Fruit fly (Drosophila melanogaster): ENCODE measurements around the gene LysE.
A peak's percentile ranks its signal among the peaks of the same experiment; 100 is the strongest.

The LysE gene

dm6 chr3L:1216460-1216859 is 3.8 kb downstream of the LysE start (continued):
- TF ChIP-seq NfI (GFP tag; optimal IDR thresholded peaks at IDR 0.05), result peak; percentile 13
- TF ChIP-seq CG7839 (tag; optimal IDR thresholded peaks at IDR 0.05), result peak; percentile 54
- TF ChIP-seq chn (GFP tag; optimal IDR thresholded peaks at IDR 0.05), result peak; percentile 15
- peak; percentile 38 for TF ChIP-seq pum (GFP tag; optimal IDR thresholded peaks at IDR 0.05)
- peak; percentile 67 for TF ChIP-seq fd96Cb (tag; optimal IDR thresholded peaks at IDR 0.05)
- peak; percentile 45 for TF ChIP-seq CG30403 (GFP tag; optimal IDR thresholded peaks at IDR 0.05)
- TF ChIP-seq CG6683 (GFP tag; optimal IDR thresholded peaks at IDR 0.05), result no peak
- TF ChIP-seq sob (GFP tag; IDR thresholded peaks at IDR 0.05), result no peak; the same call in 1 of the 2 replicates
- TF ChIP-seq CG34376 (GFP tag; optimal IDR thresholded peaks at IDR 0.05), result no peak
- TF ChIP-seq Sox100B (GFP tag; optimal IDR thresholded peaks at IDR 0.05), result no peak
- TF ChIP-seq MESR4 (GFP tag; optimal IDR thresholded peaks at IDR 0.05), result no peak
- TF ChIP-seq CG2889 (GFP tag; IDR thresholded peaks at IDR 0.05), result no peak
- peak; percentile 60 for TF ChIP-seq CG17328 (GFP tag; IDR thresholded peaks at IDR 0.05)
- peak; percentile 33 for TF ChIP-seq CG33213 (GFP tag; optimal IDR thresholded peaks at IDR 0.05)
- TF ChIP-seq CG10565 (GFP tag; optimal IDR thresholded peaks at IDR 0.05), result no peak
- no peak for TF ChIP-seq CG13624 (GFP tag; optimal IDR thresholded peaks at IDR 0.05)
- no peak for TF ChIP-seq CG9609 (GFP tag; optimal IDR thresholded peaks at IDR 0.05)
- peak; percentile 65 for TF ChIP-seq sisA (GFP tag; IDR thresholded peaks at IDR 0.05)
- peak; percentile 55; the same call in 1 of the 2 replicates for TF ChIP-seq ranshi (GFP tag; IDR thresholded peaks at IDR 0.05)
- no peak for TF ChIP-seq sd (tag; optimal IDR thresholded peaks at IDR 0.05)
- TF ChIP-seq Vsx1 (GFP tag; optimal IDR thresholded peaks at IDR 0.05), result no peak
- no peak for TF ChIP-seq CG7928 (GFP tag; optimal IDR thresholded peaks at IDR 0.05)
- TF ChIP-seq vfl (GFP tag; optimal IDR thresholded peaks at IDR 0.05), result no peak
- TF ChIP-seq CG6654 (GFP tag; optimal IDR thresholded peaks at IDR 0.05), result peak; percentile 20
- TF ChIP-seq CG7357 (GFP tag; IDR thresholded peaks at IDR 0.05), result no peak
- TF ChIP-seq ham (GFP tag; IDR thresholded peaks at IDR 0.05), result no peak
- TF ChIP-seq stc (GFP tag; IDR thresholded peaks at IDR 0.05), result 0 out of 2 replicates have a peak, but pooled peaks have one; percentile 17
- peak; percentile 43 for TF ChIP-seq CG2875 (GFP tag; optimal IDR thresholded peaks at IDR 0.05)
- TF ChIP-seq jing (GFP tag; optimal IDR thresholded peaks at IDR 0.05), result peak; percentile 28
- TF ChIP-seq HmgD (GFP tag; optimal IDR thresholded peaks at IDR 0.05), result no peak
- peak; percentile 27 for TF ChIP-seq CG10209 (GFP tag; optimal IDR thresholded peaks at IDR 0.05)
- peak; percentile 53 for TF ChIP-seq tin (GFP tag; optimal IDR thresholded peaks at IDR 0.05)
- TF ChIP-seq CG11504 (tag; optimal IDR thresholded peaks at IDR 0.05), result peak; percentile 70
- TF ChIP-seq Fer3 (tag; optimal IDR thresholded peaks at IDR 0.05), result peak; percentile 42
- no peak for TF ChIP-seq Fer1 (GFP tag; optimal IDR thresholded peaks at IDR 0.05)
- no peak for TF ChIP-seq ro (GFP tag; IDR thresholded peaks at IDR 0.05)
- TF ChIP-seq CG10267 (tag; optimal IDR thresholded peaks at IDR 0.05), result peak; percentile 14
- TF ChIP-seq schlank (tag; optimal IDR thresholded peaks at IDR 0.05), result no peak
- TF ChIP-seq CG17361 (GFP tag; IDR thresholded peaks at IDR 0.05), result peak; percentile 43; the same call in 2 of the 3 replicates
- no peak for TF ChIP-seq CG9437 (GFP tag; optimal IDR thresholded peaks at IDR 0.05)
- TF ChIP-seq croc (GFP tag; conservative IDR thresholded peaks at IDR 0.05), result 0 out of 3 replicates have a peak, but pooled peaks have one; percentile 20
- no peak for TF ChIP-seq CG32772 (GFP tag; IDR thresholded peaks at IDR 0.05)
- TF ChIP-seq Hey (tag; optimal IDR thresholded peaks at IDR 0.05), result no peak
- TF ChIP-seq CG12236 (GFP tag; optimal IDR thresholded peaks at IDR 0.05), result no peak
- no peak for TF ChIP-seq CG16779 (GFP tag; IDR thresholded peaks at IDR 0.05)
- TF ChIP-seq tup (GFP tag; optimal IDR thresholded peaks at IDR 0.05), result no peak
- TF ChIP-seq NFAT (GFP tag; IDR thresholded peaks at IDR 0.05), result no peak
- TF ChIP-seq CG6765 (GFP tag; optimal IDR thresholded peaks at IDR 0.05), result no peak
- peak; percentile 44 for TF ChIP-seq grau (tag; optimal IDR thresholded peaks at IDR 0.05)
- TF ChIP-seq BEAF-32 (GFP tag; optimal IDR thresholded peaks at IDR 0.05), result no peak
- TF ChIP-seq gcm (GFP tag; optimal IDR thresholded peaks at IDR 0.05), result peak; percentile 10
